Worm (Caenorhabditis elegans): ENCODE measurements around the gene C30B5.6.

- no peak for TF ChIP-seq hmg-4 (GFP tag; optimal IDR thresholded peaks at IDR 0.05)
- no peak for TF ChIP-seq tra-4 (tag; optimal IDR thresholded peaks at IDR 0.05)
- no peak for TF ChIP-seq pes-1 (GFP tag; IDR thresholded peaks at IDR 0.05)
- TF ChIP-seq ama-1 (optimal IDR thresholded peaks at IDR 0.05) = no peak
- TF ChIP-seq tbx-37 (GFP tag; conservative IDR thresholded peaks at IDR 0.05) = no peak
- no peak for TF ChIP-seq B0310.2 (tag; optimal IDR thresholded peaks at IDR 0.05)
- TF ChIP-seq hnd-1 (tag; optimal IDR thresholded peaks at IDR 0.05) = no peak
- TF ChIP-seq flt-1 (GFP tag; IDR thresholded peaks at IDR 0.05) = no peak
- TF ChIP-seq ceh-36 (tag; optimal IDR thresholded peaks at IDR 0.05) = no peak
- TF ChIP-seq sea-1 (GFP tag; conservative IDR thresholded peaks at IDR 0.05) = no peak
These were observed 1.3 kb upstream of the C30B5.6 start for ce11 chrII:6223755-6224154.
